Worm (Caenorhabditis elegans) whole organism, L4 larva: ENCODE measurements around the gene F55A11.8.

ENCODE experiments used
- F26F4.8 ChIP-seq: fragments of 200-800 bp; sonication (Bioruptor generic); conservative IDR thresholded peaks from 2 replicates; pipeline ENCODE4 v1.3.6; 2022; ENCODE audit warnings: missing genetic modification characterization, missing compliant biosample characterization
- F44E2.7 ChIP-seq: fragments of 200-800 bp; sonication (Bioruptor generic); IDR thresholded peaks from 2 replicates; pipeline ENCODE4 v2.1.2; 2022; ENCODE audit warnings: missing genetic modification characterization, missing compliant biosample characterization
- T20F7.1 ChIP-seq: fragments of 200-800 bp; sonication (Bioruptor generic); optimal IDR thresholded peaks from 2 replicates; lab custom pipeline; 2018; ENCODE audit warnings: mild to moderate bottlenecking, missing genetic modification characterization, missing compliant biosample characterization
- Y48G9A.11 ChIP-seq: fragments of 200-800 bp; sonication (Bioruptor generic); IDR thresholded peaks from 2 replicates; pipeline ENCODE4 v1.3.6; 2022; ENCODE audit warnings: missing genetic modification reagents, missing genetic modification characterization, missing compliant biosample characterization
- aly-2 ChIP-seq: sonication (generic microtip); optimal IDR thresholded peaks from 2 replicates; lab custom pipeline; 2018; ENCODE audit warnings: missing biosample characterization, missing genetic modification characterization
- attf-4 ChIP-seq: sonication (generic microtip); optimal IDR thresholded peaks from 3 replicates; lab custom pipeline; 2017; ENCODE audit warnings: missing biosample characterization, missing genetic modification characterization
- ceh-20 ChIP-seq: fragments of 200-800 bp; sonication (Bioruptor generic); IDR thresholded peaks from 2 replicates; pipeline ENCODE4 v1.3.6; 2022; ENCODE audit warnings: missing genetic modification reagents, missing genetic modification characterization, missing compliant biosample characterization
- daf-16 ChIP-seq, 3 experiments: sonication (generic microtip); optimal IDR thresholded peaks; 2 replicates each; lab custom pipeline; 2016 to 2017; ENCODE audit warnings: missing genetic modification characterization in 3 of 3, missing genetic modification reagents in 3 of 3, mild to moderate bottlenecking in 2 of 3, missing compliant biosample characterization in 2 of 3, missing biosample characterization in 1 of 3, moderate library complexity in 1 of 3
- daf-19 ChIP-seq: fragments of 200-800 bp; sonication (Bioruptor generic); conservative IDR thresholded peaks from 2 replicates; pipeline ENCODE4 v1.3.6; 2022; ENCODE audit warnings: missing genetic modification characterization, missing compliant biosample characterization
- dmd-6 ChIP-seq: fragments of 200-800 bp; sonication (Bioruptor generic); IDR thresholded peaks from 2 replicates; pipeline ENCODE4 v1.3.6; 2022; ENCODE audit warnings: missing genetic modification reagents, missing genetic modification characterization, missing compliant biosample characterization
- dmd-8 ChIP-seq: fragments of 200-800 bp; sonication (Bioruptor generic); IDR thresholded peaks from 2 replicates; pipeline ENCODE4 v1.3.6; 2022; ENCODE audit warnings: missing genetic modification characterization, missing compliant biosample characterization
- dve-1 ChIP-seq: sonication (generic microtip); optimal IDR thresholded peaks from 2 replicates; lab custom pipeline; 2017; ENCODE audit warnings: antibody characterized with exemption, mild to moderate bottlenecking, missing genetic modification characterization, missing compliant biosample characterization; ENCODE audit not compliant: insufficient read depth
- egl-43 ChIP-seq: fragments of 200-800 bp; sonication (Bioruptor generic); IDR thresholded peaks from 2 replicates; pipeline ENCODE4 v1.3.6; 2022; ENCODE audit warnings: missing genetic modification reagents, missing genetic modification characterization, missing compliant biosample characterization
- fkh-10 ChIP-seq: fragments of 150-350 bp; optimal IDR thresholded peaks from 2 replicates; lab custom pipeline; 2014; ENCODE audit warnings: missing biosample characterization, missing genetic modification reagents, missing genetic modification characterization
- hif-1 ChIP-seq, 2 experiments: sonication (generic microtip); optimal IDR thresholded peaks; 2 replicates each; lab custom pipeline; 2016 to 2017; ENCODE audit warnings: missing compliant biosample characterization in 2 of 2, missing genetic modification characterization in 2 of 2, missing genetic modification reagents in 2 of 2, missing genotype in 2 of 2, mild to moderate bottlenecking in 1 of 2
- hlh-11 ChIP-seq: fragments of 200-800 bp; sonication (Bioruptor generic); optimal IDR thresholded peaks from 2 replicates; lab custom pipeline; 2018; ENCODE audit warnings: mild to moderate bottlenecking, missing genetic modification characterization, missing compliant biosample characterization
- lin-15B ChIP-seq: fragments of 150-350 bp; sonication (generic microtip); optimal IDR thresholded peaks from 3 replicates; lab custom pipeline; 2014; ENCODE audit warnings: missing biosample characterization, missing genetic modification characterization
- lin-29 ChIP-seq: fragments of 200-800 bp; sonication (Bioruptor generic); IDR thresholded peaks from 2 replicates; pipeline ENCODE4 v1.3.6; 2022; ENCODE audit warnings: missing genetic modification reagents, missing genetic modification characterization, missing compliant biosample characterization
- lin-38 ChIP-seq: fragments of 200-800 bp; sonication (Bioruptor generic); IDR thresholded peaks from 2 replicates; pipeline ENCODE4 v1.3.6; 2022; ENCODE audit warnings: missing genetic modification reagents, missing genetic modification characterization, missing compliant biosample characterization
- lsy-2 ChIP-seq, 2 experiments: fragments of 150-350 bp in 1 of 2; sonication (generic microtip) in 1 of 2; optimal IDR thresholded peaks; 2 replicates each; lab custom pipeline; 2014 to 2017; ENCODE audit warnings: missing biosample characterization in 2 of 2, missing genetic modification characterization in 2 of 2
- mdt-29 ChIP-seq: fragments of 200-800 bp; sonication (Bioruptor generic); IDR thresholded peaks from 2 replicates; pipeline ENCODE4 v1.3.6; 2022; ENCODE audit warnings: missing genetic modification reagents, missing genetic modification characterization, missing compliant biosample characterization
- mep-1 ChIP-seq: fragments of 150-350 bp; sonication (generic microtip); optimal IDR thresholded peaks from 3 replicates; lab custom pipeline; 2014; ENCODE audit warnings: missing biosample characterization, missing genetic modification characterization
- mes-2 ChIP-seq: sonication (generic microtip); optimal IDR thresholded peaks from 2 replicates; lab custom pipeline; 2016; ENCODE audit warnings: missing genotype, mild to moderate bottlenecking, missing genetic modification characterization, missing compliant biosample characterization; ENCODE audit not compliant: poor library complexity, severe bottlenecking
- nhr-102 ChIP-seq: sonication (generic microtip); optimal IDR thresholded peaks from 2 replicates; lab custom pipeline; 2016; ENCODE audit warnings: mild to moderate bottlenecking, missing genetic modification characterization, moderate library complexity, missing compliant biosample characterization
- nhr-111 ChIP-seq: fragments of 200-800 bp; sonication (Bioruptor generic); optimal IDR thresholded peaks from 2 replicates; lab custom pipeline; 2018; ENCODE audit warnings: mild to moderate bottlenecking, missing genetic modification characterization, missing compliant biosample characterization
- nhr-41 ChIP-seq: fragments of 200-800 bp; sonication (Bioruptor generic); IDR thresholded peaks from 2 replicates; pipeline ENCODE4 v1.3.6; 2022; ENCODE audit warnings: missing genetic modification reagents, missing genetic modification characterization, missing compliant biosample characterization
- nhr-48 ChIP-seq: sonication (generic microtip); optimal IDR thresholded peaks from 2 replicates; lab custom pipeline; 2016; ENCODE audit warnings: mild to moderate bottlenecking, missing genetic modification characterization, missing compliant biosample characterization
- php-3 ChIP-seq: fragments of 200-800 bp; sonication (Bioruptor generic); IDR thresholded peaks from 2 replicates; pipeline ENCODE4 v1.3.6; 2022; ENCODE audit warnings: missing genetic modification reagents, missing genetic modification characterization, missing compliant biosample characterization
- sdz-12 ChIP-seq: fragments of 200-800 bp; sonication (Bioruptor generic); optimal IDR thresholded peaks from 2 replicates; lab custom pipeline; 2018; ENCODE audit warnings: mild to moderate bottlenecking, missing genetic modification characterization, missing compliant biosample characterization
- set-16 ChIP-seq: fragments of 200-800 bp; sonication (Bioruptor generic); IDR thresholded peaks from 2 replicates; pipeline ENCODE4 v1.3.6; 2022; ENCODE audit warnings: missing genetic modification reagents, missing genetic modification characterization, missing compliant biosample characterization
- skn-1 ChIP-seq: fragments of 150-350 bp; optimal IDR thresholded peaks from 2 replicates; lab custom pipeline; 2014; ENCODE audit warnings: missing biosample characterization, missing genetic modification characterization
- snpc-4 ChIP-seq: fragments of 150-350 bp; optimal IDR thresholded peaks from 2 replicates; lab custom pipeline; 2014; ENCODE audit warnings: missing biosample characterization, missing genetic modification characterization
- unc-62 ChIP-seq, 3 experiments: fragments of 150-350 bp in 1 of 3; sonication (generic microtip); optimal IDR thresholded peaks in 2 of 3; peaks in 1 of 3; 1 replicate in 1 of 3; 2 replicates in 2 of 3; lab custom pipeline; 2014 to 2017; ENCODE audit warnings: missing biosample characterization in 3 of 3, missing genetic modification characterization in 3 of 3, missing genetic modification reagents in 3 of 3, missing genotype in 1 of 3

Gene F55A11.8

ce11 chrV:11823978-11824377, 36.0 kb downstream of the F55A11.8 start (continued):
- TF ChIP-seq dve-1 (tag; lab: Kevin White, UChicago) (peak; percentile 93), egl-43 (no peak), set-16 (GFP tag; lab: Robert Waterston, UW) (no peak), nhr-41 (GFP tag; lab: Robert Waterston, UW) (peak; percentile 57; the same call in 1 of the 2 replicates), lin-15B (tag; lab: Kevin White, UChicago) (no peak), daf-19 (GFP tag; lab: Robert Waterston, UW) (no peak), php-3 (GFP tag; lab: Robert Waterston, UW) (peak; percentile 91), mep-1 (tag; lab: Kevin White, UChicago) (peak; percentile 79), lin-38 (GFP tag; lab: Robert Waterston, UW) (peak; percentile 19; the same call in 1 of the 2 replicates), snpc-4 (tag; lab: Kevin White, UChicago) (no peak), nhr-102 (tag; lab: Kevin White, UChicago) (peak; percentile 60), ceh-20 (peak; percentile 63; the same call in 1 of the 2 replicates), sdz-12 (no peak), aly-2 (tag; lab: Kevin White, UChicago) (no peak)

- TF ChIP-seq lin-38 (GFP tag; lab: Robert Waterston, UW) (peak; percentile 17; the same call in 1 of the 2 replicates), dmd-6 (peak; percentile 34), Y48G9A.11 (GFP tag; lab: Robert Waterston, UW) (0 out of 2 replicates have a peak, but pooled peaks have one; percentile 9), daf-16 (GFP tag; optimal IDR thresholded peaks at IDR 0.05; lab: Kevin White, UChicago) (no peak), daf-16 (tag; optimal IDR thresholded peaks at IDR 0.05; lab: Kevin White, UChicago) (peak; percentile 51), nhr-48 (tag; lab: Kevin White, UChicago) (no peak), mdt-29 (no peak), lsy-2 (tag; optimal IDR thresholded peaks at IDR 0.05; lab: Kevin White, UChicago) (peak in 1 of 2 experiments; percentile 2), ceh-20 (no peak), fkh-10 (GFP tag; lab: Kevin White, UChicago) (no peak), skn-1 (tag; lab: Kevin White, UChicago) (no peak)
Observed at ce11 chrV:11825662-11826061, 37.7 kb downstream of the F55A11.8 start, which contains the start of gene D2023.4. D2023.4 (minus strand) TSS chrV:11825762.

- no peak for TF ChIP-seq skn-1 (tag; lab: Kevin White, UChicago)
- TF ChIP-seq F26F4.8: no peak
- peak; percentile 47 for TF ChIP-seq mes-2
Observed at ce11 chrV:11826967-11827366, 39.0 kb downstream of the F55A11.8 start, which contains the start of the genes mpst-1 and D2023.6. mpst-1 (minus strand) TSS chrV:11827067. D2023.6 (plus strand) TSS chrV:11827354.

ce11 chrV:11829282-11829681, 41.3 kb downstream of the F55A11.8 start, which contains the start of gene col-158:
col-158 (plus strand) TSS chrV:11829582.
- TF ChIP-seq lin-29 (GFP tag; lab: Robert Waterston, UW): no peak
- TF ChIP-seq unc-62 (GFP tag; optimal IDR thresholded peaks at IDR 0.05 in 1 of 2; lab: Kevin White, UChicago): peak in 1 of 2 experiments; percentile 78
- TF ChIP-seq unc-62 (tag; optimal IDR thresholded peaks at IDR 0.05; lab: Kevin White, UChicago): no peak
- no peak for TF ChIP-seq php-3 (GFP tag; lab: Robert Waterston, UW)
- no peak for TF ChIP-seq hlh-11

ce11 chrV:11833319-11833718, 45.3 kb downstream of the F55A11.8 start, which contains the start of gene pho-8:
pho-8 (plus strand) TSS chrV:11833619.
- no peak for TF ChIP-seq T20F7.1
- no peak for TF ChIP-seq attf-4 (tag; lab: Kevin White, UChicago)
- TF ChIP-seq nhr-111 (GFP tag; lab: Kevin White, UChicago): no peak
- TF ChIP-seq F44E2.7 (GFP tag; lab: Robert Waterston, UW): no peak
- no peak for TF ChIP-seq fkh-10 (GFP tag; lab: Kevin White, UChicago)
- TF ChIP-seq hif-1 (tag; optimal IDR thresholded peaks at IDR 0.05; lab: Kevin White, UChicago): no peak
- no peak for TF ChIP-seq dmd-8 (GFP tag; lab: Robert Waterston, UW)
- no peak for TF ChIP-seq daf-16 (GFP tag; optimal IDR thresholded peaks at IDR 0.05; lab: Kevin White, UChicago)
- no peak for TF ChIP-seq daf-16 (tag; optimal IDR thresholded peaks at IDR 0.05; lab: Kevin White, UChicago)
- no peak for TF ChIP-seq dmd-6
